Fruit fly (Drosophila melanogaster) whole organism, embryonic: Measurements from ENCODE around the gene CG43897.
A peak's percentile ranks its signal among the peaks of the same experiment; 100 is the strongest.

Experiments
- Abd-B ChIP-seq: fragments of 200-800 bp; sonication (Bioruptor generic); optimal IDR thresholded peaks from 2 replicates; lab custom pipeline; 2018; ENCODE audit warnings: missing biosample characterization, mild to moderate bottlenecking, missing genetic modification characterization, moderate library complexity
- Atf6 ChIP-seq: fragments of 200-800 bp; sonication (Bioruptor generic); IDR thresholded peaks from 2 replicates; pipeline ENCODE4 v1.3.6; 2022; ENCODE audit warnings: missing biosample characterization, missing genetic modification characterization
- Bgb ChIP-seq: fragments of 200-800 bp; sonication (Bioruptor generic); IDR thresholded peaks from 2 replicates; pipeline ENCODE4 v1.3.6; 2022; ENCODE audit warnings: missing biosample characterization, missing genetic modification characterization; ENCODE audit not compliant: partially characterized antibody
- Bteb2 ChIP-seq: fragments of 200-800 bp; sonication (Bioruptor generic); optimal IDR thresholded peaks from 2 replicates; lab custom pipeline; 2016; ENCODE audit warnings: missing biosample characterization, missing genetic modification characterization
- CG10267 ChIP-seq: fragments of 200-800 bp; sonication (Bioruptor generic); optimal IDR thresholded peaks from 2 replicates; lab custom pipeline; 2018; ENCODE audit warnings: missing biosample characterization, mild to moderate bottlenecking, missing genetic modification characterization, moderate library complexity
- CG10543 ChIP-seq: fragments of 200-800 bp; sonication (Bioruptor generic); optimal IDR thresholded peaks from 3 replicates; lab custom pipeline; 2017; ENCODE audit warnings: missing biosample characterization, mild to moderate bottlenecking, missing genetic modification characterization, moderate library complexity
- CG12391 ChIP-seq: fragments of 200-800 bp; sonication (Bioruptor generic); optimal IDR thresholded peaks from 3 replicates; lab custom pipeline; 2018; ENCODE audit warnings: missing biosample characterization, mild to moderate bottlenecking, missing genetic modification characterization, moderate library complexity
- CG12744 ChIP-seq: fragments of 200-800 bp; sonication (Bioruptor generic); optimal IDR thresholded peaks from 2 replicates; lab custom pipeline; 2016; ENCODE audit warnings: missing biosample characterization, missing genetic modification characterization
- CG13123 ChIP-seq: fragments of 200-800 bp; sonication (Bioruptor generic); optimal IDR thresholded peaks from 2 replicates; lab custom pipeline; 2016; ENCODE audit warnings: missing biosample characterization, missing genetic modification characterization
- CG14965 ChIP-seq: fragments of 200-800 bp; sonication (Bioruptor generic); optimal IDR thresholded peaks from 2 replicates; lab custom pipeline; 2016; ENCODE audit warnings: missing biosample characterization, missing genetic modification characterization, borderline replicate concordance
- CG16863 ChIP-seq: fragments of 200-800 bp; sonication (Bioruptor generic); optimal IDR thresholded peaks from 3 replicates; lab custom pipeline; 2016; ENCODE audit warnings: missing biosample characterization, missing genetic modification characterization
- CG17829 ChIP-seq: fragments of 200-800 bp; optimal IDR thresholded peaks from 2 replicates; lab custom pipeline; 2019; ENCODE audit warnings: missing biosample characterization, mild to moderate bottlenecking, missing genetic modification characterization, moderate library complexity
- CG18262 ChIP-seq: fragments of 200-800 bp; optimal IDR thresholded peaks from 3 replicates; lab custom pipeline; 2019; ENCODE audit warnings: missing biosample characterization, mild to moderate bottlenecking, missing genetic modification characterization, moderate library complexity
- CG1832 ChIP-seq: fragments of 200-800 bp; sonication (Bioruptor generic); optimal IDR thresholded peaks from 2 replicates; lab custom pipeline; 2017; ENCODE audit warnings: missing biosample characterization, mild to moderate bottlenecking, missing genetic modification characterization, inconsistent platforms
- CG33213 ChIP-seq: fragments of 200-800 bp; sonication (Bioruptor generic); optimal IDR thresholded peaks from 3 replicates; lab custom pipeline; 2016; ENCODE audit warnings: missing biosample characterization, missing genetic modification characterization
- CG34224 ChIP-seq: fragments of 200-800 bp; sonication (Bioruptor generic); IDR thresholded peaks from 3 replicates; pipeline ENCODE4 v1.3.6; 2022; ENCODE audit warnings: missing biosample characterization, missing genetic modification characterization; ENCODE audit not compliant: partially characterized antibody
- CG6765 ChIP-seq: fragments of 200-800 bp; sonication (Bioruptor generic); optimal IDR thresholded peaks from 3 replicates; lab custom pipeline; 2017; ENCODE audit warnings: missing biosample characterization, mild to moderate bottlenecking, missing genetic modification characterization
- CG7745 ChIP-seq: fragments of 200-800 bp; sonication (Bioruptor generic); optimal IDR thresholded peaks from 2 replicates; lab custom pipeline; 2018; ENCODE audit warnings: missing biosample characterization, mild to moderate bottlenecking, missing genetic modification characterization, moderate library complexity
- CG8089 ChIP-seq: fragments of 200-800 bp; sonication (Bioruptor generic); optimal IDR thresholded peaks from 3 replicates; lab custom pipeline; 2016; ENCODE audit warnings: missing biosample characterization, missing genetic modification characterization
- CG8765 ChIP-seq: fragments of 200-800 bp; sonication (Bioruptor generic); IDR thresholded peaks from 2 replicates; pipeline ENCODE4 v1.3.6; 2022; ENCODE audit warnings: missing biosample characterization, missing genetic modification characterization
- CkIIα-i1 ChIP-seq: fragments of 200-800 bp; sonication (Bioruptor generic); IDR thresholded peaks from 2 replicates; pipeline ENCODE4 v1.3.6; 2022; ENCODE audit warnings: missing biosample characterization, missing genetic modification characterization
- Dll ChIP-seq: fragments of 200-800 bp; sonication (Bioruptor generic); IDR thresholded peaks from 4 replicates; pipeline ENCODE4 v1.3.6; 2022; ENCODE audit warnings: missing biosample characterization, missing genetic modification characterization; ENCODE audit not compliant: partially characterized antibody
- Kr ChIP-seq: fragments of 200-800 bp; sonication (Bioruptor generic); optimal IDR thresholded peaks from 2 replicates; lab custom pipeline; 2017; ENCODE audit warnings: missing biosample characterization, mild to moderate bottlenecking, missing genetic modification characterization
- Lim3 ChIP-seq: fragments of 200-800 bp; sonication (Bioruptor generic); IDR thresholded peaks from 2 replicates; pipeline ENCODE4 v1.3.6; 2022; ENCODE audit warnings: missing biosample characterization, missing genetic modification characterization
- Med ChIP-seq: fragments of 200-800 bp; sonication (Bioruptor generic); peaks from one replicate; lab custom pipeline; 2016; ENCODE audit warnings: missing biosample characterization, missing genetic modification characterization, mild to moderate bottlenecking, inconsistent platforms, moderate library complexity
- Oli ChIP-seq: fragments of 200-800 bp; sonication (Bioruptor generic); optimal IDR thresholded peaks from 2 replicates; lab custom pipeline; 2018; ENCODE audit warnings: missing biosample characterization, mild to moderate bottlenecking, missing genetic modification characterization, moderate library complexity
- Ravus ChIP-seq: fragments of 200-800 bp; sonication (Bioruptor generic); IDR thresholded peaks from 2 replicates; pipeline ENCODE4 v1.3.6; 2022; ENCODE audit warnings: missing biosample characterization, missing genetic modification characterization
- Scr ChIP-seq: fragments of 200-800 bp; sonication (Bioruptor generic); IDR thresholded peaks from 2 replicates; pipeline ENCODE4 v1.3.6; 2022; ENCODE audit warnings: missing biosample characterization, missing genetic modification characterization; ENCODE audit not compliant: partially characterized antibody
- Six4 ChIP-seq: fragments of 200-800 bp; sonication (Bioruptor generic); optimal IDR thresholded peaks from 2 replicates; lab custom pipeline; 2016; ENCODE audit warnings: missing biosample characterization, missing genetic modification characterization
- bbx ChIP-seq: fragments of 200-800 bp; sonication (Bioruptor generic); IDR thresholded peaks from 2 replicates; pipeline ENCODE4 v1.3.6; 2022; ENCODE audit warnings: missing biosample characterization, missing genetic modification characterization; ENCODE audit not compliant: partially characterized antibody
- bcd ChIP-seq: fragments of 200-800 bp; sonication (Bioruptor generic); optimal IDR thresholded peaks from 2 replicates; lab custom pipeline; 2017; ENCODE audit warnings: missing biosample characterization, mild to moderate bottlenecking, missing genetic modification characterization
- corto ChIP-seq: fragments of 200-800 bp; sonication (Bioruptor generic); optimal IDR thresholded peaks from 2 replicates; lab custom pipeline; 2016; ENCODE audit warnings: missing biosample characterization, mild to moderate bottlenecking, missing genetic modification characterization, moderate library complexity
- crc ChIP-seq: fragments of 200-800 bp; sonication (Bioruptor generic); optimal IDR thresholded peaks from 2 replicates; lab custom pipeline; 2016; ENCODE audit warnings: missing biosample characterization, missing genetic modification characterization
- dpn ChIP-seq, 2 experiments: fragments of 200-800 bp; sonication (Bioruptor generic); optimal IDR thresholded peaks; 3 replicates each; lab custom pipeline; 2016; ENCODE audit warnings: missing biosample characterization in 2 of 2, missing genetic modification characterization in 2 of 2
- ham ChIP-seq: fragments of 200-800 bp; sonication (Bioruptor generic); IDR thresholded peaks from 2 replicates; pipeline ENCODE4 v1.3.6; 2022; ENCODE audit warnings: missing biosample characterization, missing genetic modification characterization
- hkb ChIP-seq, 2 experiments: fragments of 200-800 bp in 1 of 2; fragments of >200 bp in 1 of 2; sonication (Bioruptor generic) in 1 of 2; IDR thresholded peaks in 1 of 2; optimal IDR thresholded peaks in 1 of 2; 2 replicates each; pipeline versions ENCODE4 v1.3.6 to Lab custom; 2017 to 2022; ENCODE audit warnings: missing biosample characterization in 1 of 2, missing genetic modification characterization in 1 of 2
- insv ChIP-seq, 2 experiments: fragments of 200-800 bp; sonication (Bioruptor generic); optimal IDR thresholded peaks; 3 replicates each; lab custom pipeline; 2016 to 2018; ENCODE audit warnings: missing biosample characterization in 2 of 2, missing genetic modification characterization in 2 of 2
- lola ChIP-seq, 3 experiments: fragments of >200 bp in 2 of 3; fragments of 200-800 bp in 1 of 3; sonication (Bioruptor generic) in 1 of 3; optimal IDR thresholded peaks; 2 replicates each; lab custom pipeline; 2017 to 2019; ENCODE audit warnings: missing biosample characterization in 3 of 3, missing genetic modification characterization in 3 of 3, mild to moderate bottlenecking in 1 of 3, moderate library complexity in 1 of 3
- nerfin-2 ChIP-seq: fragments of 200-800 bp; sonication (Bioruptor generic); IDR thresholded peaks from 2 replicates; pipeline ENCODE4 v1.3.6; 2022; ENCODE audit warnings: missing biosample characterization, missing genetic modification characterization; ENCODE audit not compliant: partially characterized antibody
- nmo ChIP-seq: fragments of 200-800 bp; sonication (Bioruptor generic); optimal IDR thresholded peaks from 2 replicates; lab custom pipeline; 2018; ENCODE audit warnings: missing biosample characterization, mild to moderate bottlenecking, missing genetic modification characterization, moderate library complexity
- pum ChIP-seq: fragments of 200-800 bp; sonication (Bioruptor generic); optimal IDR thresholded peaks from 2 replicates; lab custom pipeline; 2016; ENCODE audit warnings: missing biosample characterization, missing genetic modification characterization
- scrt ChIP-seq: fragments of 200-800 bp; sonication (Bioruptor generic); optimal IDR thresholded peaks from 2 replicates; lab custom pipeline; 2018; ENCODE audit warnings: missing biosample characterization, mild to moderate bottlenecking, missing genetic modification characterization, moderate library complexity
- seq ChIP-seq: fragments of 200-800 bp; sonication (Bioruptor generic); IDR thresholded peaks from 2 replicates; pipeline ENCODE4 v1.3.6; 2022; ENCODE audit warnings: missing biosample characterization, missing genetic modification characterization
- sisA ChIP-seq: fragments of 200-800 bp; sonication (Bioruptor generic); IDR thresholded peaks from 2 replicates; pipeline ENCODE4 v1.3.6; 2022; ENCODE audit warnings: missing biosample characterization, missing genetic modification characterization
- sna ChIP-seq: fragments of 200-800 bp; sonication (Bioruptor generic); IDR thresholded peaks from 2 replicates; pipeline ENCODE4 v1.3.6; 2022; ENCODE audit warnings: missing biosample characterization, missing genetic modification characterization; ENCODE audit not compliant: partially characterized antibody
- unpg ChIP-seq: fragments of 200-800 bp; sonication (Bioruptor generic); optimal IDR thresholded peaks from 3 replicates; lab custom pipeline; 2018; ENCODE audit warnings: missing biosample characterization, mild to moderate bottlenecking, missing genetic modification characterization, moderate library complexity
- vfl ChIP-seq: fragments of 200-800 bp; sonication (Bioruptor generic); optimal IDR thresholded peaks from 2 replicates; lab custom pipeline; 2016; ENCODE audit warnings: missing biosample characterization, missing genetic modification characterization

Gene CG43897

dm6 chr3L:9864275-9865052, 50.8 kb downstream of the CG43897 start, which contains the start of the genes iPLA2-VIA and Ciz1 (continued):
- no peak for TF ChIP-seq Atf6 (GFP tag; lab: Robert Waterston, UW)
- TF ChIP-seq bbx (GFP tag; lab: Robert Waterston, UW) = peak; percentile 70; the same call in 1 of the 2 replicates
- TF ChIP-seq Six4 (GFP tag; lab: Kevin White, UChicago) = no peak
- TF ChIP-seq Scr (GFP tag; lab: Robert Waterston, UW) = peak; percentile 89
- no peak for TF ChIP-seq CG1832
- peak; percentile 45 for TF ChIP-seq pum (GFP tag; lab: Kevin White, UChicago)
- TF ChIP-seq CG16863 (GFP tag; lab: Kevin White, UChicago) = no peak
- peak; percentile 65; the same call in 1 of the 2 replicates for TF ChIP-seq nerfin-2 (GFP tag; lab: Robert Waterston, UW)
- TF ChIP-seq ham (GFP tag; lab: Robert Waterston, UW) = no peak
- no peak for TF ChIP-seq CG12744 (GFP tag; lab: Kevin White, UChicago)
- peak; percentile 52 for TF ChIP-seq CG17829 (tag; lab: Kevin White, UChicago)
- peak; percentile 81 for TF ChIP-seq Med
- TF ChIP-seq Abd-B (GFP tag; lab: Kevin White, UChicago) = no peak
- peak; percentile 83 for TF ChIP-seq Dll
- no peak for TF ChIP-seq CG8089 (GFP tag; lab: Kevin White, UChicago)
- no peak for TF ChIP-seq sisA (GFP tag; lab: Robert Waterston, UW)
- TF ChIP-seq CG6765 (GFP tag; lab: Kevin White, UChicago) = no peak
- no peak for TF ChIP-seq CG10543 (GFP tag; lab: Kevin White, UChicago)
- peak; percentile 34 for TF ChIP-seq CG12391 (tag; lab: Kevin White, UChicago)
- peak; percentile 13 for TF ChIP-seq vfl
- no peak for TF ChIP-seq hkb (optimal IDR thresholded peaks at IDR 0.05; lab: Kevin White, UChicago)
- TF ChIP-seq hkb (GFP tag; IDR thresholded peaks at IDR 0.05; lab: Robert Waterston, UW) = no peak
- peak; percentile 25 for TF ChIP-seq CG33213 (GFP tag; lab: Kevin White, UChicago)
- TF ChIP-seq CG10267 (tag; lab: Kevin White, UChicago) = peak; percentile 82
- no peak for TF ChIP-seq unpg (GFP tag; lab: Kevin White, UChicago)
- no peak for TF ChIP-seq CG14965 (GFP tag; lab: Kevin White, UChicago)
- peak; percentile 65; the same call in 1 of the 2 replicates for TF ChIP-seq sna (GFP tag; lab: Robert Waterston, UW)
- peak; percentile 78 for TF ChIP-seq Bgb (GFP tag; lab: Robert Waterston, UW)
- peak; percentile 44; the same call in 2 of the 3 replicates for TF ChIP-seq CG34224 (GFP tag; lab: Robert Waterston, UW)
- TF ChIP-seq CG13123 (GFP tag; lab: Kevin White, UChicago) = no peak
- TF ChIP-seq bcd (GFP tag; lab: Kevin White, UChicago) = no peak
- TF ChIP-seq nmo (GFP tag; lab: Kevin White, UChicago) = peak; percentile 82
- TF ChIP-seq CG7745 (tag; lab: Kevin White, UChicago) = no peak
- TF ChIP-seq crc (GFP tag; lab: Kevin White, UChicago) = no peak
- peak; percentile 6 to 27 for TF ChIP-seq dpn (GFP tag; optimal IDR thresholded peaks at IDR 0.05; lab: Kevin White, UChicago)
- TF ChIP-seq Lim3 = no peak
- TF ChIP-seq corto (GFP tag; lab: Kevin White, UChicago) = no peak
- TF ChIP-seq Ravus (GFP tag; lab: Robert Waterston, UW) = no peak
- no peak for TF ChIP-seq Kr (GFP tag; lab: Kevin White, UChicago)
- TF ChIP-seq CG18262 (tag; lab: Kevin White, UChicago) = no peak
- no peak for TF ChIP-seq Bteb2 (GFP tag; lab: Kevin White, UChicago)
- no peak for TF ChIP-seq seq (GFP tag; lab: Robert Waterston, UW)
- TF ChIP-seq CkIIα-i1 (GFP tag; lab: Robert Waterston, UW) = no peak
- TF ChIP-seq lola (GFP tag; optimal IDR thresholded peaks at IDR 0.05; lab: Kevin White, UChicago) = peak in 1 of 3 experiments; percentile 12
- no peak for TF ChIP-seq CG8765 (GFP tag; lab: Robert Waterston, UW)
- TF ChIP-seq scrt (GFP tag; lab: Kevin White, UChicago) = no peak
- TF ChIP-seq Oli = no peak
- peak in 1 of 2 experiments; percentile 14 for TF ChIP-seq insv (GFP tag; optimal IDR thresholded peaks at IDR 0.05; lab: Kevin White, UChicago)
